Worm (Caenorhabditis elegans) whole organism, young adult: ENCODE measurements around the gene dhs-24.
A peak's percentile ranks its signal among the peaks of the same experiment; 100 is the strongest.

Experiments used
- F22D6.2 ChIP-seq: sonication (generic microtip); optimal IDR thresholded peaks from 2 replicates; lab custom pipeline; 2016; ENCODE audit warnings: mild to moderate bottlenecking, missing genetic modification characterization, missing compliant biosample characterization
- F33H1.4 ChIP-seq: fragments of 200-800 bp; sonication (Bioruptor generic); IDR thresholded peaks from 2 replicates; pipeline ENCODE4 v1.3.6; 2022; ENCODE audit warnings: missing genetic modification reagents, missing genetic modification characterization, missing compliant biosample characterization
- F57C9.4 ChIP-seq: sonication (generic microtip); optimal IDR thresholded peaks from 2 replicates; lab custom pipeline; 2017; ENCODE audit warnings: mild to moderate bottlenecking, missing genetic modification characterization, missing compliant biosample characterization
- Y95B8A.8 ChIP-seq: fragments of 200-800 bp; sonication (Bioruptor generic); IDR thresholded peaks from 2 replicates; pipeline ENCODE4 v1.3.6; 2022; ENCODE audit warnings: missing genetic modification reagents, missing genetic modification characterization, missing compliant biosample characterization
- attf-5 ChIP-seq: fragments of 200-800 bp; sonication (Bioruptor generic); optimal IDR thresholded peaks from 2 replicates; lab custom pipeline; 2018; ENCODE audit warnings: mild to moderate bottlenecking, missing genetic modification characterization, missing compliant biosample characterization
- bed-1 ChIP-seq: fragments of 200-800 bp; sonication (Bioruptor generic); IDR thresholded peaks from 2 replicates; pipeline ENCODE4 v1.3.6; 2022; ENCODE audit warnings: missing genetic modification reagents, missing genetic modification characterization, missing compliant biosample characterization
- ccch-3 ChIP-seq: fragments of 200-800 bp; sonication (Bioruptor generic); optimal IDR thresholded peaks from 2 replicates; lab custom pipeline; 2018; ENCODE audit warnings: mild to moderate bottlenecking, missing genetic modification characterization, missing compliant biosample characterization
- cebp-2 ChIP-seq: fragments of 200-800 bp; sonication (Bioruptor generic); IDR thresholded peaks from 2 replicates; pipeline ENCODE4 v1.3.6; 2022; ENCODE audit warnings: missing genetic modification characterization, missing compliant biosample characterization
- ceh-100 ChIP-seq: fragments of 200-800 bp; sonication (Bioruptor generic); IDR thresholded peaks from 2 replicates; pipeline ENCODE4 v1.3.6; 2022; ENCODE audit warnings: missing genetic modification reagents, missing genetic modification characterization, missing compliant biosample characterization
- ceh-58 ChIP-seq: fragments of 200-800 bp; sonication (Bioruptor generic); IDR thresholded peaks from 2 replicates; pipeline ENCODE4 v1.3.6; 2022; ENCODE audit warnings: missing genetic modification characterization, missing compliant biosample characterization
- ceh-79 ChIP-seq: sonication (generic microtip); optimal IDR thresholded peaks from 2 replicates; lab custom pipeline; 2017; ENCODE audit warnings: mild to moderate bottlenecking, missing genetic modification characterization, missing compliant biosample characterization
- hmg-20 ChIP-seq: fragments of 200-800 bp; sonication (Bioruptor generic); IDR thresholded peaks from 2 replicates; pipeline ENCODE4 v1.3.6; 2022; ENCODE audit warnings: missing genetic modification reagents, missing genetic modification characterization, missing compliant biosample characterization
- hrde-1 ChIP-seq: sonication (generic microtip); optimal IDR thresholded peaks from 2 replicates; lab custom pipeline; 2016; ENCODE audit warnings: missing genetic modification characterization, mild to moderate bottlenecking, missing compliant biosample characterization, moderate library complexity, missing genotype, missing genetic modification reagents, borderline replicate concordance
- lag-1 ChIP-seq: fragments of 200-800 bp; sonication (Bioruptor generic); IDR thresholded peaks from 2 replicates; pipeline ENCODE4 v1.3.6; 2022; ENCODE audit warnings: missing genetic modification reagents, missing genetic modification characterization, missing compliant biosample characterization
- lir-1 ChIP-seq: fragments of 200-800 bp; sonication (Bioruptor generic); conservative IDR thresholded peaks from 2 replicates; pipeline ENCODE4 v1.3.6; 2022; ENCODE audit warnings: missing genetic modification reagents, missing genetic modification characterization, missing compliant biosample characterization
- lsl-1 ChIP-seq: fragments of 200-800 bp; sonication (Bioruptor generic); optimal IDR thresholded peaks from 2 replicates; lab custom pipeline; 2018; ENCODE audit warnings: mild to moderate bottlenecking, missing genetic modification characterization, moderate library complexity, missing compliant biosample characterization
- nfyb-1 ChIP-seq: fragments of 200-800 bp; sonication (Bioruptor generic); IDR thresholded peaks from 2 replicates; pipeline ENCODE4 v1.3.6; 2022; ENCODE audit warnings: missing genetic modification reagents, missing genetic modification characterization, missing compliant biosample characterization
- nhr-27 ChIP-seq: fragments of 200-800 bp; sonication (Bioruptor generic); optimal IDR thresholded peaks from 2 replicates; lab custom pipeline; 2018; ENCODE audit warnings: mild to moderate bottlenecking, missing genetic modification characterization, moderate library complexity, missing compliant biosample characterization
- nhr-80 ChIP-seq: sonication (generic microtip); optimal IDR thresholded peaks from 2 replicates; lab custom pipeline; 2016; ENCODE audit warnings: missing genetic modification characterization, missing compliant biosample characterization
- pbrm-1 ChIP-seq: fragments of 200-800 bp; sonication (Bioruptor generic); IDR thresholded peaks from 2 replicates; pipeline ENCODE4 v1.3.6; 2022; ENCODE audit warnings: missing genetic modification reagents, missing genetic modification characterization, missing compliant biosample characterization
- snpc-1.1 ChIP-seq: sonication (generic microtip); optimal IDR thresholded peaks from 2 replicates; lab custom pipeline; 2017; ENCODE audit warnings: missing genetic modification characterization, mild to moderate bottlenecking, missing compliant biosample characterization, antibody characterized with exemption, moderate library complexity, missing genotype, missing genetic modification reagents; ENCODE audit not compliant: insufficient read depth
- snpc-3.4 ChIP-seq: sonication (generic microtip); optimal IDR thresholded peaks from 2 replicates; lab custom pipeline; 2017; ENCODE audit warnings: missing genetic modification characterization, mild to moderate bottlenecking, missing compliant biosample characterization, antibody characterized with exemption, moderate library complexity, missing genotype, missing genetic modification reagents
- snpc-4 ChIP-seq, 5 experiments: fragments of 150-350 bp in 1 of 5; sonication (generic microtip) in 4 of 5; optimal IDR thresholded peaks; 2 replicates each; lab custom pipeline; 2014 to 2018; ENCODE audit warnings: missing genetic modification characterization in 5 of 5, missing biosample characterization in 3 of 5, antibody characterized with exemption in 2 of 5, mild to moderate bottlenecking in 2 of 5, missing compliant biosample characterization in 2 of 5, missing genotype in 2 of 5, moderate library complexity in 2 of 5, missing genetic modification reagents in 1 of 5
- ztf-22 ChIP-seq: fragments of 200-800 bp; sonication (Bioruptor generic); optimal IDR thresholded peaks from 2 replicates; lab custom pipeline; 2018; ENCODE audit warnings: mild to moderate bottlenecking, missing genetic modification characterization, moderate library complexity, missing compliant biosample characterization
- ztf-28 ChIP-seq: fragments of 200-800 bp; sonication (Bioruptor generic); IDR thresholded peaks from 2 replicates; pipeline ENCODE4 v1.3.6; 2022; ENCODE audit warnings: missing genetic modification reagents, missing genetic modification characterization, missing compliant biosample characterization

dhs-24 gene

DNA sequence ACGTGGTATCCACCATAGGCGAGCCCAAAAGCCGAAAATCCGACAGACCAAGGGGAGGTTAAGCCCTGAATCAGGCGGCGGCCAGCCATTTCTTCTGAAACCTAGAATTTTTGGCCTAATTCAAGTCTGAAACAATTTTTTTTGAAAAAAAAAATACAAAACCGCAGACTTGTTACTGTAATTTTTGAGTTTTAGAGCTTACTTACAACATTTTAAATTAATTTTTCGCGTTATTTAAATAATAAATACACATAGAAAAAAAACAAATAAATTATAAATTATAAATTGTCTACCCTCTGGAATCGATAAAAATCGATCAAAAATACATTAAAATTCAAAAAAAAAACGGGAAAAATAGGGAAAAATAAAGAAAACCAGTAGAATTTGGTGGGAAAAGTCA lies at the start of gene dhs-24:
Gene dhs-24, minus strand, starts transcription at position 101 of the 400 bp plus-strand sequence.
- TF ChIP-seq lag-1 (GFP tag; lab: Robert Waterston, UW) = no peak
- TF ChIP-seq ceh-58 (GFP tag; lab: Robert Waterston, UW) = 0 out of 2 replicates have a peak, but pooled peaks have one; percentile 33

ce11 chrV:19994665-19995064 lies 48.2 kb upstream of the dhs-24 start:
- TF ChIP-seq nhr-80 (peak; percentile 51), hmg-20 (GFP tag; lab: Robert Waterston, UW) (no peak)

DNA sequence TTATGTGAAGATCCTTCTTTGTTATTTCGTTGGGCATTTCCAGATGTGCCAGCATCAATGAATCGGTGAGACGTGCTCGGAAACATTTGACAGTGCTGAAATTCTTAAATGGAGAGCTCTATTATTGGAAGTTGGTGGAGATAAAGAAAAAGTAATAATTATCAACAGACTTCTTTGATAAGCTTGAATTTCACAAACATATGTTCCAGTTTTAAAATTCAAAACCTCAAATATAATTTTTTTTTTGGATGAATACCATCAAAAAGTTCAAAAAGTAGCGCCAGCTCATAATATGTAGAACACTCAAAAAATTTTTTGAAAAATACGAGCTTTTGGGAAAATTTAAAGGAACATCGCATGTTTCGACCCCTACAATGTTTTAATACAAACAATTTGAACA lies 47.7 kb upstream of the dhs-24 start, which contains the start of gene Y60A3A.25:
Gene Y60A3A.25, minus strand, starts transcription at position 101 of the 400 bp plus-strand sequence.
- TF ChIP-seq nhr-27 (no peak), ztf-22 (no peak), lir-1 (GFP tag; lab: Robert Waterston, UW) (no peak), Y95B8A.8 (GFP tag; lab: Robert Waterston, UW) (no peak), cebp-2 (GFP tag; lab: Robert Waterston, UW) (no peak), snpc-3.4 (no peak), nfyb-1 (GFP tag; lab: Robert Waterston, UW) (no peak)

ce11 chrV:19987684-19988083 lies 41.3 kb upstream of the dhs-24 start, which contains the start of gene sri-67:
Gene sri-67, plus strand, starts transcription at chrV:19987984.
- TF ChIP-seq pbrm-1 = no peak
- TF ChIP-seq, all 124 proteins: peak for 0

ce11 chrV:19986788-19987187 lies 40.4 kb upstream of the dhs-24 start:
- TF ChIP-seq snpc-4 (GFP tag; optimal IDR thresholded peaks at IDR 0.05; lab: Kevin White, UChicago) (no peak), snpc-4 (tag; optimal IDR thresholded peaks at IDR 0.05; lab: Kevin White, UChicago) (peak in 2 of 4 experiments; percentile 69 to 75), ceh-79 (tag; lab: Kevin White, UChicago) (no peak), snpc-1.1 (tag; lab: Kevin White, UChicago) (peak; percentile 58), bed-1 (GFP tag; lab: Robert Waterston, UW) (0 out of 2 replicates have a peak, but pooled peaks have one; percentile 52)

DNA sequence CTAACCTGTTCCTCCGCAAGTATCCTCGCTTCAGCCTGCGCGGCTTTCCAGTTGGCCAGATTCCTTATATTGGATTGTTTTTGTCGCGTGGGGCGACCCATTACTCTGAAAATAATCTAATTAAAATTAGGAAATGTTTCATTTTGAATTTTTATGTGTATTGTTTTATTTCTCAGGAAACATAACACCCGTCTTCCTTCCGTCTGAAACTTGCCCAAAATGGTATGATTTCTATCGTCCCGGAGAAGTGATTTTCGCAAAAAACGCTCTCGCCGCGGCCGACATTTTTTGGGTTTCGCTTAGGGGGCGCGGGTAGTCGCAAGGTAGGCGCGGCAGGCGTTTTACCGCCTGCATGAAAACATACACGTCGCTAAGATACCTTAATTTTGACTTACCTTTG lies 39.8 kb upstream of the dhs-24 start, which contains the start of gene clec-260:
Gene clec-260, minus strand, starts transcription at position 101 of the 400 bp plus-strand sequence.
- TF ChIP-seq ccch-3 (GFP tag; lab: Kevin White, UChicago) (no peak), snpc-1.1 (tag; lab: Kevin White, UChicago) (no peak), ceh-100 (no peak), hrde-1 (tag; lab: Kevin White, UChicago) (no peak), F33H1.4 (GFP tag; lab: Robert Waterston, UW) (no peak), ztf-28 (GFP tag; lab: Robert Waterston, UW) (no peak), F22D6.2 (no peak), F57C9.4 (tag; lab: Kevin White, UChicago) (no peak)
- TF ChIP-seq, all 124 proteins: peak for 0

DNA sequence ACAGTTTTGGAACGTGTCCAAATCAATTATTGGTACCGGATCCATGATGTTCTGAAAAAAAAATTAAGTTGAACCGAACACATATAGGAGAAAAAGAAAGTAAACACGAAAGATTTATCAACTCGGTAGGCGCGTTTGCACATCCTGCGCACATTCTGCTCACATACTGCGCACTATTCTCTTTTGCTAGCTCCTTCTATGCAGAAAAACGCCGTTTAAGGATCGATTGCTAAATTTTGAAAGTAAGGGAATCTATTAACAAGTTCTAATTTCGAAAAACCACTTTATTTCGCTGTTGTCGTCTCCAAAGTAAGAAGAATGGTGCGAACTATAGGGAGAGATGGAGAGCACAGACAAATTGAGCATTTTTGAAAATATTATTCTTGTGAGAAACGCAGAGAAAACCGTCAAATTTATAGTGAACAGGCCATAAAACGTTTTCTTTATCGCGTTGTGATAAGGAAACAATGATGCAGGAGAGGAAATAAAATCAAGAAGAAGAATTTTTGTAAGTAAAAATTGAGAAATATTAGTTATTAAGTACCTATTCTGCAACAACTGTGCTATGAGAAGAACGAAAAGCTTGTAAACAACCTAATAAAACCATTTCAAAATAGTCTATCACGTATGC lies 35.5 kb upstream of the dhs-24 start, which contains the start of gene Y60A3A.24:
Gene Y60A3A.24, minus strand, starts transcription at position 51 of the 631 bp plus-strand sequence.
- TF ChIP-seq lsl-1 (GFP tag; lab: Kevin White, UChicago) (no peak), attf-5 (GFP tag; lab: Kevin White, UChicago) (peak; percentile 37), nhr-80 (peak; percentile 76)
- TF ChIP-seq, all 124 proteins: peak for 2
